Worm (Caenorhabditis elegans) whole organism, L3 larva: ENCODE measurements around the gene R03G5.6.

Experiments
- R02D3.7 ChIP-seq: fragments of 150-350 bp; optimal IDR thresholded peaks from 2 replicates; lab custom pipeline; 2014; ENCODE audit warnings: missing biosample characterization, missing genetic modification characterization
- ZK546.5 ChIP-seq: sonication (generic microtip); optimal IDR thresholded peaks from 2 replicates; lab custom pipeline; 2017; ENCODE audit warnings: missing biosample characterization, missing genetic modification characterization
- aly-2 ChIP-seq: fragments of 150-350 bp; optimal IDR thresholded peaks from 2 replicates; lab custom pipeline; 2014; ENCODE audit warnings: missing biosample characterization, missing genetic modification characterization
- ama-1 ChIP-seq: fragments of 150-350 bp; optimal IDR thresholded peaks from 2 replicates; lab custom pipeline; 2018
- ceh-16 ChIP-seq: sonication (generic microtip); optimal IDR thresholded peaks from 2 replicates; lab custom pipeline; 2017; ENCODE audit warnings: missing biosample characterization, missing genetic modification characterization
- ceh-28 ChIP-seq: fragments of 150-350 bp; optimal IDR thresholded peaks from 2 replicates; lab custom pipeline; 2014; ENCODE audit warnings: missing biosample characterization, missing genetic modification reagents, missing genetic modification characterization
- ceh-82 ChIP-seq: fragments of 150-350 bp; optimal IDR thresholded peaks from 2 replicates; lab custom pipeline; 2014; ENCODE audit warnings: missing biosample characterization, missing genetic modification characterization
- ceh-9 ChIP-seq: sonication (generic microtip); optimal IDR thresholded peaks from 2 replicates; lab custom pipeline; 2018; ENCODE audit warnings: missing biosample characterization, missing genetic modification characterization
- daf-12 ChIP-seq: fragments of 150-350 bp; optimal IDR thresholded peaks from 2 replicates; lab custom pipeline; 2014; ENCODE audit warnings: missing biosample characterization, missing genetic modification reagents, missing genetic modification characterization
- egl-27 ChIP-seq: sonication (generic microtip); optimal IDR thresholded peaks from 4 replicates; lab custom pipeline; 2017; ENCODE audit warnings: missing biosample characterization, missing genetic modification reagents, missing genetic modification characterization
- elt-1 ChIP-seq: fragments of 150-350 bp; optimal IDR thresholded peaks from 2 replicates; lab custom pipeline; 2014; ENCODE audit warnings: missing biosample characterization, missing genetic modification characterization
- elt-2 ChIP-seq: sonication (generic microtip); optimal IDR thresholded peaks from 2 replicates; lab custom pipeline; 2016; ENCODE audit warnings: missing genetic modification reagents, mild to moderate bottlenecking, missing genetic modification characterization, missing compliant biosample characterization
- elt-3 ChIP-seq, 3 experiments: fragments of 150-350 bp in 1 of 3; sonication (generic microtip) in 2 of 3; optimal IDR thresholded peaks; 2 replicates in 2 of 3; 4 replicates in 1 of 3; lab custom pipeline; 2014 to 2017; ENCODE audit warnings: missing biosample characterization in 3 of 3, missing genetic modification characterization in 3 of 3
- eor-1 ChIP-seq, 2 experiments: fragments of 150-350 bp; optimal IDR thresholded peaks; 2 replicates each; lab custom pipeline; 2014 to 2018; ENCODE audit warnings: missing biosample characterization in 2 of 2, missing genetic modification characterization in 2 of 2
- fkh-10 ChIP-seq: sonication (generic microtip); optimal IDR thresholded peaks from 2 replicates; lab custom pipeline; 2017; ENCODE audit warnings: missing biosample characterization, missing genetic modification reagents, missing genetic modification characterization
- fkh-2 ChIP-seq: fragments of 150-350 bp; optimal IDR thresholded peaks from 2 replicates; lab custom pipeline; 2014; ENCODE audit warnings: missing biosample characterization, missing genetic modification reagents, missing genetic modification characterization
- fos-1 ChIP-seq: fragments of 150-350 bp; optimal IDR thresholded peaks from 2 replicates; lab custom pipeline; 2014; ENCODE audit warnings: missing biosample characterization, missing genetic modification characterization
- hmg-11 ChIP-seq: sonication (generic microtip); optimal IDR thresholded peaks from 2 replicates; lab custom pipeline; 2016; ENCODE audit warnings: missing genetic modification characterization, missing compliant biosample characterization
- jun-1 ChIP-seq: fragments of 150-350 bp; optimal IDR thresholded peaks from 2 replicates; lab custom pipeline; 2014; ENCODE audit warnings: missing biosample characterization, missing genetic modification reagents, missing genetic modification characterization
- lin-15B ChIP-seq: fragments of 150-350 bp; optimal IDR thresholded peaks from 2 replicates; lab custom pipeline; 2014; ENCODE audit warnings: missing biosample characterization, missing genetic modification characterization
- lin-39 ChIP-seq: fragments of 150-350 bp; optimal IDR thresholded peaks from 2 replicates; lab custom pipeline; 2018; ENCODE audit warnings: missing biosample characterization, missing genetic modification reagents, missing genetic modification characterization
- lsy-12 ChIP-seq: sonication (generic microtip); optimal IDR thresholded peaks from 2 replicates; lab custom pipeline; 2016; ENCODE audit warnings: mild to moderate bottlenecking, missing genetic modification characterization, missing compliant biosample characterization
- mdl-1 ChIP-seq: fragments of 150-350 bp; optimal IDR thresholded peaks from 2 replicates; lab custom pipeline; 2014; ENCODE audit warnings: missing biosample characterization, missing genetic modification characterization
- mml-1 ChIP-seq: fragments of 150-350 bp; sonication (generic microtip); optimal IDR thresholded peaks from 3 replicates; lab custom pipeline; 2014; ENCODE audit warnings: missing biosample characterization, missing genetic modification characterization
- nfya-1 ChIP-seq: sonication (generic microtip); optimal IDR thresholded peaks from 2 replicates; lab custom pipeline; 2017; ENCODE audit warnings: missing genetic modification characterization, mild to moderate bottlenecking, missing compliant biosample characterization, antibody characterized with exemption, moderate library complexity; ENCODE audit not compliant: insufficient read depth
- nhr-11 ChIP-seq: fragments of 150-350 bp; optimal IDR thresholded peaks from 2 replicates; lab custom pipeline; 2014; ENCODE audit warnings: missing biosample characterization, missing genetic modification characterization
- nhr-12 ChIP-seq: fragments of 150-350 bp; optimal IDR thresholded peaks from 2 replicates; lab custom pipeline; 2014; ENCODE audit warnings: missing biosample characterization, missing genetic modification characterization
- nhr-23 ChIP-seq: fragments of 150-350 bp; optimal IDR thresholded peaks from 2 replicates; lab custom pipeline; 2014; ENCODE audit warnings: missing biosample characterization, missing genetic modification reagents, missing genetic modification characterization
- nhr-237 ChIP-seq: fragments of 150-350 bp; optimal IDR thresholded peaks from 2 replicates; lab custom pipeline; 2014; ENCODE audit warnings: missing biosample characterization, missing genetic modification characterization
- nhr-25 ChIP-seq: sonication (generic microtip); optimal IDR thresholded peaks from 2 replicates; lab custom pipeline; 2017; ENCODE audit warnings: missing biosample characterization, missing genetic modification characterization
- nhr-28 ChIP-seq: fragments of 150-350 bp; optimal IDR thresholded peaks from 2 replicates; lab custom pipeline; 2014; ENCODE audit warnings: missing biosample characterization, missing genetic modification characterization
- nhr-43 ChIP-seq: sonication (generic microtip); optimal IDR thresholded peaks from 2 replicates; lab custom pipeline; 2016; ENCODE audit warnings: mild to moderate bottlenecking, missing genetic modification characterization, missing compliant biosample characterization; ENCODE audit not compliant: poor library complexity, severe bottlenecking
- nhr-67 ChIP-seq: fragments of 150-350 bp; optimal IDR thresholded peaks from 2 replicates; lab custom pipeline; 2014; ENCODE audit warnings: missing biosample characterization, missing genetic modification characterization
- nhr-76 ChIP-seq: fragments of 150-350 bp; sonication (generic microtip); optimal IDR thresholded peaks from 5 replicates; lab custom pipeline; 2014; ENCODE audit warnings: missing biosample characterization, missing genetic modification characterization
- nhr-77 ChIP-seq: fragments of 150-350 bp; optimal IDR thresholded peaks from 2 replicates; lab custom pipeline; 2014; ENCODE audit warnings: missing biosample characterization, missing genetic modification characterization
- pha-4 ChIP-seq: fragments of 150-350 bp; optimal IDR thresholded peaks from 2 replicates; lab custom pipeline; 2014; ENCODE audit warnings: missing biosample characterization, missing genetic modification reagents, missing genetic modification characterization
- pqm-1 ChIP-seq: fragments of 150-350 bp; optimal IDR thresholded peaks from 2 replicates; lab custom pipeline; 2017; ENCODE audit warnings: missing biosample characterization, missing genetic modification characterization, inconsistent platforms
- sea-2 ChIP-seq: fragments of 150-350 bp; sonication (generic microtip); optimal IDR thresholded peaks from 4 replicates; lab custom pipeline; 2014; ENCODE audit warnings: missing biosample characterization, missing genetic modification reagents, missing genetic modification characterization
- skn-1 ChIP-seq: fragments of 150-350 bp; optimal IDR thresholded peaks from 2 replicates; lab custom pipeline; 2014; ENCODE audit warnings: missing biosample characterization, missing genetic modification characterization
- snpc-4 ChIP-seq: fragments of 150-350 bp; optimal IDR thresholded peaks from 2 replicates; lab custom pipeline; 2014; ENCODE audit warnings: missing biosample characterization, missing genetic modification characterization
- tbx-2 ChIP-seq: sonication (generic microtip); optimal IDR thresholded peaks from 2 replicates; lab custom pipeline; 2016; ENCODE audit warnings: mild to moderate bottlenecking, missing genetic modification characterization, missing compliant biosample characterization
- unc-39 ChIP-seq: sonication (generic microtip); optimal IDR thresholded peaks from 4 replicates; lab custom pipeline; 2017; ENCODE audit warnings: missing biosample characterization, missing genetic modification characterization
- unc-62 ChIP-seq: fragments of 150-350 bp; sonication (generic microtip); optimal IDR thresholded peaks from 4 replicates; lab custom pipeline; 2014; ENCODE audit warnings: missing biosample characterization, missing genetic modification reagents, missing genetic modification characterization
- zag-1 ChIP-seq: fragments of 150-350 bp; optimal IDR thresholded peaks from 2 replicates; lab custom pipeline; 2014; ENCODE audit warnings: missing biosample characterization, missing genetic modification characterization
- ztf-11 ChIP-seq: fragments of 150-350 bp; optimal IDR thresholded peaks from 2 replicates; lab custom pipeline; 2014; ENCODE audit warnings: missing biosample characterization, missing genetic modification characterization
- ztf-4 ChIP-seq: fragments of 150-350 bp; optimal IDR thresholded peaks from 2 replicates; lab custom pipeline; 2014; ENCODE audit warnings: missing biosample characterization, missing genetic modification characterization

The R03G5.6 gene

ce11 chrX:7798248-7799020, 18.3 kb downstream of the R03G5.6 start, which contains the start of gene adm-4:
adm-4 (minus strand) TSS chrX:7798298.
- TF ChIP-seq pqm-1 (tag; lab: Kevin White, UChicago) (no peak), hmg-11 (tag; lab: Kevin White, UChicago) (peak; percentile 28), nhr-25 (tag; lab: Kevin White, UChicago) (peak; percentile 2), ceh-9 (tag; lab: Kevin White, UChicago) (no peak), ama-1 (lab: Kevin White, UChicago) (no peak), snpc-4 (no peak), pha-4 (tag; lab: Kevin White, UChicago) (peak; percentile 53), tbx-2 (tag; lab: Kevin White, UChicago) (no peak), jun-1 (tag; lab: Kevin White, UChicago) (no peak), ztf-4 (tag; lab: Kevin White, UChicago) (no peak), mml-1 (no peak), unc-62 (GFP tag; lab: Kevin White, UChicago) (no peak), elt-2 (tag; lab: Kevin White, UChicago) (peak; percentile 29), nhr-23 (tag; lab: Kevin White, UChicago) (peak; percentile 48), ZK546.5 (tag; lab: Kevin White, UChicago) (no peak), nfya-1 (tag; lab: Kevin White, UChicago) (peak; percentile 48), egl-27 (no peak), nhr-43 (tag; lab: Kevin White, UChicago) (peak; percentile 14), lin-15B (tag; lab: Kevin White, UChicago) (peak; percentile 18), eor-1 (tag; optimal IDR thresholded peaks at IDR 0.05; lab: Kevin White, UChicago) (no peak), fos-1 (tag; lab: Kevin White, UChicago) (no peak), skn-1 (tag; lab: Kevin White, UChicago) (no peak)

- TF ChIP-seq aly-2 (tag; lab: Kevin White, UChicago) (no peak), elt-1 (tag; lab: Kevin White, UChicago) (no peak), pha-4 (tag; lab: Kevin White, UChicago) (no peak), ceh-9 (tag; lab: Kevin White, UChicago) (no peak), fos-1 (tag; lab: Kevin White, UChicago) (no peak), tbx-2 (tag; lab: Kevin White, UChicago) (peak; percentile 45), nhr-43 (tag; lab: Kevin White, UChicago) (peak; percentile 89), ceh-16 (tag; lab: Kevin White, UChicago) (no peak), ceh-28 (tag; lab: Kevin White, UChicago) (no peak), nhr-23 (tag; lab: Kevin White, UChicago) (peak; percentile 60), pqm-1 (tag; lab: Kevin White, UChicago) (peak; percentile 31), snpc-4 (no peak), ztf-4 (tag; lab: Kevin White, UChicago) (no peak), elt-2 (tag; lab: Kevin White, UChicago) (peak; percentile 35), ceh-82 (tag; lab: Kevin White, UChicago) (no peak), zag-1 (tag; lab: Kevin White, UChicago) (no peak), mdl-1 (tag; lab: Kevin White, UChicago) (no peak), mml-1 (no peak), nfya-1 (tag; lab: Kevin White, UChicago) (peak; percentile 48), nhr-76 (tag; lab: Kevin White, UChicago) (no peak), nhr-28 (tag; lab: Kevin White, UChicago) (no peak), R02D3.7 (tag; lab: Kevin White, UChicago) (no peak), nhr-237 (tag; lab: Kevin White, UChicago) (no peak), ama-1 (lab: Kevin White, UChicago) (no peak), unc-39 (tag; lab: Kevin White, UChicago) (no peak), lsy-12 (tag; lab: Kevin White, UChicago) (peak; percentile 69), elt-3 (tag; optimal IDR thresholded peaks at IDR 0.05; lab: Kevin White, UChicago) (peak in 1 of 3 experiments; percentile 42), eor-1 (tag; optimal IDR thresholded peaks at IDR 0.05; lab: Kevin White, UChicago) (no peak), lin-39 (peak; percentile 26), egl-27 (peak; percentile 17), ZK546.5 (tag; lab: Kevin White, UChicago) (no peak), ztf-11 (tag; lab: Kevin White, UChicago) (no peak), unc-62 (GFP tag; lab: Kevin White, UChicago) (no peak), fkh-2 (tag; lab: Kevin White, UChicago) (no peak), nhr-25 (tag; lab: Kevin White, UChicago) (peak; percentile 43), daf-12 (tag; lab: Kevin White, UChicago) (no peak), jun-1 (tag; lab: Kevin White, UChicago) (no peak), nhr-12 (no peak), nhr-67 (tag; lab: Kevin White, UChicago) (no peak), fkh-10 (GFP tag; lab: Kevin White, UChicago) (no peak), hmg-11 (tag; lab: Kevin White, UChicago) (no peak), lin-15B (tag; lab: Kevin White, UChicago) (peak; percentile 10), nhr-11 (tag; lab: Kevin White, UChicago) (no peak), nhr-77 (tag; lab: Kevin White, UChicago) (no peak), sea-2 (GFP tag; lab: Kevin White, UChicago) (no peak), skn-1 (tag; lab: Kevin White, UChicago) (no peak)
These were observed 22.4 kb downstream of the R03G5.6 start for ce11 chrX:7794306-7794743.
